Fruit fly (Drosophila melanogaster) whole organism, embryonic: Measurements from ENCODE around the gene InR.

Experiments
- CG10543 ChIP-seq: fragments of 200-800 bp; sonication (Bioruptor generic); optimal IDR thresholded peaks from 3 replicates; lab custom pipeline; 2017; ENCODE audit warnings: missing biosample characterization, mild to moderate bottlenecking, missing genetic modification characterization, moderate library complexity
- CG12659 ChIP-seq: fragments of 200-800 bp; sonication (Bioruptor generic); optimal IDR thresholded peaks from 3 replicates; lab custom pipeline; 2017; ENCODE audit warnings: mild to moderate bottlenecking, missing biosample characterization, missing genetic modification reagents, missing genetic modification characterization
- CG12769 ChIP-seq: fragments of 200-800 bp; sonication (Bioruptor generic); optimal IDR thresholded peaks from 2 replicates; lab custom pipeline; 2019; ENCODE audit warnings: missing biosample characterization, mild to moderate bottlenecking, missing genetic modification characterization, moderate library complexity
- CG12942 ChIP-seq: fragments of 200-800 bp; sonication (Bioruptor generic); optimal IDR thresholded peaks from 3 replicates; lab custom pipeline; 2016; ENCODE audit warnings: missing biosample characterization, missing genetic modification characterization
- CG14050 ChIP-seq: fragments of 200-800 bp; sonication (Bioruptor generic); IDR thresholded peaks from 3 replicates; pipeline ENCODE4 v1.3.6; 2022; ENCODE audit warnings: missing biosample characterization, missing genetic modification characterization
- CG14710 ChIP-seq: fragments of 200-800 bp; sonication (Bioruptor generic); optimal IDR thresholded peaks from 3 replicates; lab custom pipeline; 2019; ENCODE audit warnings: missing biosample characterization, mild to moderate bottlenecking, missing genetic modification characterization, moderate library complexity
- CG1529 ChIP-seq: fragments of 200-800 bp; sonication (Bioruptor generic); optimal IDR thresholded peaks from 3 replicates; lab custom pipeline; 2018; ENCODE audit warnings: missing biosample characterization, missing genetic modification characterization
- CG15601 ChIP-seq: fragments of 200-800 bp; sonication (Bioruptor generic); optimal IDR thresholded peaks from 3 replicates; lab custom pipeline; 2019; ENCODE audit warnings: missing biosample characterization, mild to moderate bottlenecking, missing genetic modification characterization, moderate library complexity
- CG1647 ChIP-seq: fragments of 200-800 bp; sonication (Bioruptor generic); optimal IDR thresholded peaks from 3 replicates; lab custom pipeline; 2016; ENCODE audit warnings: missing biosample characterization, missing genetic modification characterization
- CG17385 ChIP-seq: fragments of 200-800 bp; sonication (Bioruptor generic); optimal IDR thresholded peaks from 3 replicates; lab custom pipeline; 2018; ENCODE audit warnings: missing biosample characterization, mild to moderate bottlenecking, missing genetic modification characterization
- CG2202 ChIP-seq: fragments of 200-800 bp; sonication (Bioruptor generic); optimal IDR thresholded peaks from 2 replicates; lab custom pipeline; 2018; ENCODE audit warnings: missing biosample characterization, mild to moderate bottlenecking, missing genetic modification characterization
- CG3281 ChIP-seq: fragments of 200-800 bp; sonication (Bioruptor generic); optimal IDR thresholded peaks from 3 replicates; lab custom pipeline; 2017; ENCODE audit warnings: missing biosample characterization, mild to moderate bottlenecking, missing genetic modification characterization
- CG3407 ChIP-seq: fragments of 200-800 bp; sonication (Bioruptor generic); optimal IDR thresholded peaks from 2 replicates; lab custom pipeline; 2018; ENCODE audit warnings: missing biosample characterization, mild to moderate bottlenecking, missing genetic modification characterization
- CG34224 ChIP-seq: fragments of 200-800 bp; sonication (Bioruptor generic); IDR thresholded peaks from 3 replicates; pipeline ENCODE4 v1.3.6; 2022; ENCODE audit warnings: missing biosample characterization, missing genetic modification characterization; ENCODE audit not compliant: partially characterized antibody
- CG7556 ChIP-seq: fragments of 200-800 bp; sonication (Bioruptor generic); optimal IDR thresholded peaks from 2 replicates; lab custom pipeline; 2017; ENCODE audit warnings: missing biosample characterization, mild to moderate bottlenecking, missing genetic modification characterization
- CG7839 ChIP-seq: fragments of 200-800 bp; sonication (Bioruptor generic); optimal IDR thresholded peaks from 3 replicates; lab custom pipeline; 2018; ENCODE audit warnings: missing biosample characterization, mild to moderate bottlenecking, missing genetic modification characterization, moderate library complexity
- CG8924 ChIP-seq: fragments of 200-800 bp; optimal IDR thresholded peaks from 3 replicates; lab custom pipeline; 2019; ENCODE audit warnings: missing biosample characterization, mild to moderate bottlenecking, missing genetic modification characterization, moderate library complexity
- CG9437 ChIP-seq: fragments of 200-800 bp; sonication (Bioruptor generic); optimal IDR thresholded peaks from 2 replicates; lab custom pipeline; 2018; ENCODE audit warnings: missing biosample characterization, mild to moderate bottlenecking, missing genetic modification characterization
- D19A ChIP-seq: fragments of 200-800 bp; optimal IDR thresholded peaks from 3 replicates; lab custom pipeline; 2019; ENCODE audit warnings: missing biosample characterization, mild to moderate bottlenecking, missing genetic modification characterization, moderate library complexity
- Dek ChIP-seq: fragments of 200-800 bp; sonication (Bioruptor generic); optimal IDR thresholded peaks from 3 replicates; lab custom pipeline; 2019; ENCODE audit warnings: missing biosample characterization, mild to moderate bottlenecking, missing genetic modification characterization, moderate library complexity
- Ets65A ChIP-seq: fragments of 200-800 bp; sonication (Bioruptor generic); peaks from one replicate; lab custom pipeline; 2016; ENCODE audit warnings: missing biosample characterization, missing genetic modification characterization
- Ets97D ChIP-seq: fragments of 200-800 bp; sonication (Bioruptor generic); optimal IDR thresholded peaks from 3 replicates; lab custom pipeline; 2016; ENCODE audit warnings: missing biosample characterization, missing genetic modification characterization
- Hand ChIP-seq: fragments of 200-800 bp; sonication (Bioruptor generic); optimal IDR thresholded peaks from 2 replicates; lab custom pipeline; 2017; ENCODE audit warnings: mild to moderate bottlenecking, missing biosample characterization, missing genetic modification reagents, missing genetic modification characterization
- Hr3 ChIP-seq: fragments of 200-800 bp; sonication (Bioruptor generic); optimal IDR thresholded peaks from 3 replicates; lab custom pipeline; 2016; ENCODE audit warnings: missing biosample characterization, missing genetic modification characterization
- Hr78 ChIP-seq, 2 experiments: fragments of 200-800 bp in 1 of 2; fragments of >200 bp in 1 of 2; sonication (Bioruptor generic) in 1 of 2; optimal IDR thresholded peaks; 2 replicates each; lab custom pipeline; 2017 to 2019; ENCODE audit warnings: missing biosample characterization in 2 of 2, missing genetic modification characterization in 2 of 2, mild to moderate bottlenecking in 1 of 2, moderate library complexity in 1 of 2
- Med ChIP-seq: fragments of 200-800 bp; sonication (Bioruptor generic); peaks from one replicate; lab custom pipeline; 2016; ENCODE audit warnings: missing biosample characterization, missing genetic modification characterization, mild to moderate bottlenecking, inconsistent platforms, moderate library complexity
- NK7.1 ChIP-seq: fragments of 200-800 bp; sonication (Bioruptor generic); optimal IDR thresholded peaks from 3 replicates; lab custom pipeline; 2016; ENCODE audit warnings: missing biosample characterization, missing genetic modification characterization
- NfI ChIP-seq: fragments of 200-800 bp; sonication (Bioruptor generic); optimal IDR thresholded peaks from 3 replicates; lab custom pipeline; 2018; ENCODE audit warnings: missing biosample characterization, mild to moderate bottlenecking, missing genetic modification characterization, moderate library complexity
- Oli ChIP-seq: fragments of 200-800 bp; sonication (Bioruptor generic); optimal IDR thresholded peaks from 2 replicates; lab custom pipeline; 2018; ENCODE audit warnings: missing biosample characterization, mild to moderate bottlenecking, missing genetic modification characterization, moderate library complexity
- PHDP ChIP-seq: fragments of 200-800 bp; sonication (Bioruptor generic); optimal IDR thresholded peaks from 3 replicates; lab custom pipeline; 2018; ENCODE audit warnings: missing biosample characterization, mild to moderate bottlenecking, missing genetic modification characterization, moderate library complexity
- Six4 ChIP-seq: fragments of 200-800 bp; sonication (Bioruptor generic); optimal IDR thresholded peaks from 2 replicates; lab custom pipeline; 2016; ENCODE audit warnings: missing biosample characterization, missing genetic modification characterization
- Sox102F ChIP-seq: fragments of 200-800 bp; sonication (Bioruptor generic); optimal IDR thresholded peaks from 2 replicates; lab custom pipeline; 2018; ENCODE audit warnings: missing biosample characterization, mild to moderate bottlenecking, missing genetic modification characterization, moderate library complexity
- Ssrp ChIP-seq: fragments of 200-800 bp; sonication (Bioruptor generic); optimal IDR thresholded peaks from 2 replicates; lab custom pipeline; 2018; ENCODE audit warnings: missing biosample characterization, mild to moderate bottlenecking, missing genetic modification characterization, moderate library complexity
- az2 ChIP-seq: fragments of 200-800 bp; sonication (Bioruptor generic); optimal IDR thresholded peaks from 3 replicates; lab custom pipeline; 2016; ENCODE audit warnings: missing biosample characterization, missing genetic modification characterization
- dmrt11E ChIP-seq: fragments of 200-800 bp; sonication (Bioruptor generic); optimal IDR thresholded peaks from 3 replicates; lab custom pipeline; 2018; ENCODE audit warnings: missing biosample characterization, mild to moderate bottlenecking, missing genetic modification characterization, moderate library complexity
- gt ChIP-seq: fragments of 200-800 bp; sonication (Bioruptor generic); IDR thresholded peaks from 2 replicates; pipeline ENCODE4 v1.3.6; 2022; ENCODE audit warnings: missing biosample characterization, missing genetic modification characterization
- hkb ChIP-seq, 2 experiments: fragments of 200-800 bp in 1 of 2; fragments of >200 bp in 1 of 2; sonication (Bioruptor generic) in 1 of 2; IDR thresholded peaks in 1 of 2; optimal IDR thresholded peaks in 1 of 2; 2 replicates each; pipeline versions ENCODE4 v1.3.6 to Lab custom; 2017 to 2022; ENCODE audit warnings: missing biosample characterization in 1 of 2, missing genetic modification characterization in 1 of 2
- kni ChIP-seq: fragments of 200-800 bp; sonication (Bioruptor generic); optimal IDR thresholded peaks from 3 replicates; lab custom pipeline; 2017; ENCODE audit warnings: mild to moderate bottlenecking, missing biosample characterization, missing genetic modification reagents, missing genetic modification characterization
- lmd ChIP-seq: fragments of 200-800 bp; sonication (Bioruptor generic); IDR thresholded peaks from 2 replicates; pipeline ENCODE4 v1.3.6; 2022; ENCODE audit warnings: missing biosample characterization, missing genetic modification characterization
- lov ChIP-seq, 2 experiments: fragments of 200-800 bp in 1 of 2; fragments of >200 bp in 1 of 2; sonication (Bioruptor generic) in 1 of 2; IDR thresholded peaks in 1 of 2; optimal IDR thresholded peaks in 1 of 2; 2 replicates in 1 of 2; 3 replicates in 1 of 2; pipeline versions ENCODE4 v1.3.6 to Lab custom; 2017 to 2022; ENCODE audit warnings: missing biosample characterization in 1 of 2, missing genetic modification characterization in 1 of 2
- phol ChIP-seq: fragments of 200-800 bp; sonication (Bioruptor generic); optimal IDR thresholded peaks from 3 replicates; lab custom pipeline; 2018; ENCODE audit warnings: missing biosample characterization, mild to moderate bottlenecking, missing genetic modification characterization, moderate library complexity
- pros ChIP-seq: fragments of 200-800 bp; sonication (Bioruptor generic); optimal IDR thresholded peaks from 3 replicates; lab custom pipeline; 2019; ENCODE audit warnings: missing biosample characterization, mild to moderate bottlenecking, missing genetic modification characterization, moderate library complexity
- sc ChIP-seq, 3 experiments: fragments of >200 bp in 2 of 3; fragments of 200-800 bp in 1 of 3; sonication (Bioruptor generic) in 1 of 3; optimal IDR thresholded peaks; 2 replicates in 2 of 3; 3 replicates in 1 of 3; lab custom pipeline; 2017; ENCODE audit warnings: mild to moderate bottlenecking in 1 of 3, missing biosample characterization in 1 of 3, missing genetic modification characterization in 1 of 3, missing genetic modification reagents in 1 of 3
- schlank ChIP-seq: fragments of 200-800 bp; sonication (Bioruptor generic); optimal IDR thresholded peaks from 2 replicates; lab custom pipeline; 2018; ENCODE audit warnings: missing biosample characterization, mild to moderate bottlenecking, missing genetic modification characterization
- sisA ChIP-seq: fragments of 200-800 bp; sonication (Bioruptor generic); IDR thresholded peaks from 2 replicates; pipeline ENCODE4 v1.3.6; 2022; ENCODE audit warnings: missing biosample characterization, missing genetic modification characterization
- unpg ChIP-seq: fragments of 200-800 bp; sonication (Bioruptor generic); optimal IDR thresholded peaks from 3 replicates; lab custom pipeline; 2018; ENCODE audit warnings: missing biosample characterization, mild to moderate bottlenecking, missing genetic modification characterization, moderate library complexity
- zf30C ChIP-seq: fragments of 200-800 bp; sonication (Bioruptor generic); optimal IDR thresholded peaks from 3 replicates; lab custom pipeline; 2018; ENCODE audit warnings: missing biosample characterization, mild to moderate bottlenecking, missing genetic modification characterization

The InR gene

DNA sequence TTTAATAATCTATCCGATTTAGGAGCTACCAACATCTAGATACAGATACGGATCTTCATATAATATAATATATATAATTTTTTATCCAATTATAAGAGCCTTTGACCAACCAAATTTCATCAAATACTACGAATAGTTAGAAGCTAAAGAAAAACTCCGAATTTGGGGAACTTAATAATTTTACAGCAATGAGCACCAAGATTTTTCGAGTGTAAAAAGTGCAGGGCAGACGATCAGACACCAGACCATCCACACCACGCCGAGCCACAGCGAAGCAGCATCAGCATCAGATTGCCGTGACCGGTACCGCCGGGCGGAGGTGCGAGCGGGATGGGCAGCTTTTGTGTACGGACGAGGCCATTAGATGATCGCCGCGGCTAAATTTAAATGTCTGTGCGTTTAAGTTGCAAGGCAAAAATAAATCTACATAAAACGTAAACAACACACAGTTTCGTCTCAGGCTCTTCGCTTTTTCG lies 24.7 kb downstream of the InR start (continued):
- TF ChIP-seq hkb (optimal IDR thresholded peaks at IDR 0.05; lab: Kevin White, UChicago) (no peak), hkb (GFP tag; IDR thresholded peaks at IDR 0.05; lab: Robert Waterston, UW) (0 out of 2 replicates have a peak, but pooled peaks have one; percentile 21), pros (GFP tag; lab: Kevin White, UChicago) (no peak), CG9437 (GFP tag; lab: Kevin White, UChicago) (peak; percentile 11), Hr78 (GFP tag; optimal IDR thresholded peaks at IDR 0.05; lab: Kevin White, UChicago) (peak in 1 of 2 experiments; percentile 16), CG1529 (peak; percentile 27), CG12942 (peak; percentile 20), CG34224 (GFP tag; lab: Robert Waterston, UW) (no peak), unpg (GFP tag; lab: Kevin White, UChicago) (peak; percentile 45), Ets97D (GFP tag; lab: Kevin White, UChicago) (no peak), Hr3 (GFP tag; lab: Kevin White, UChicago) (peak; percentile 32), CG3407 (GFP tag; lab: Kevin White, UChicago) (peak; percentile 9), Sox102F (GFP tag; lab: Kevin White, UChicago) (peak; percentile 55), CG17385 (GFP tag; lab: Kevin White, UChicago) (peak; percentile 21), lov (optimal IDR thresholded peaks at IDR 0.05; lab: Kevin White, UChicago) (no peak), lov (GFP tag; IDR thresholded peaks at IDR 0.05; lab: Robert Waterston, UW) (0 out of 3 replicates have a peak, but pooled peaks have one; percentile 19), zf30C (GFP tag; lab: Kevin White, UChicago) (peak; percentile 59), sc (optimal IDR thresholded peaks at IDR 0.05; lab: Kevin White, UChicago) (no peak), sc (GFP tag; optimal IDR thresholded peaks at IDR 0.05; lab: Kevin White, UChicago) (peak; percentile 42), CG8924 (tag; lab: Kevin White, UChicago) (peak; percentile 11), CG12659 (peak; percentile 22), CG7556 (GFP tag; lab: Kevin White, UChicago) (peak; percentile 33), sisA (GFP tag; lab: Robert Waterston, UW) (peak; percentile 35; the same call in 1 of the 2 replicates), lmd (GFP tag; lab: Robert Waterston, UW) (no peak), phol (peak; percentile 60), Ets65A (GFP tag; lab: Kevin White, UChicago) (peak; percentile 43), CG3281 (GFP tag; lab: Kevin White, UChicago) (no peak), az2 (GFP tag; lab: Kevin White, UChicago) (peak; percentile 47), CG2202 (tag; lab: Kevin White, UChicago) (no peak), gt (GFP tag; lab: Robert Waterston, UW) (no peak), dmrt11E (tag; lab: Kevin White, UChicago) (peak; percentile 56), schlank (tag; lab: Kevin White, UChicago) (no peak), Dek (tag; lab: Kevin White, UChicago) (peak; percentile 15), CG14050 (no peak), Six4 (peak; percentile 20), CG15601 (tag; lab: Kevin White, UChicago) (peak; percentile 39), CG12769 (tag; lab: Kevin White, UChicago) (peak; percentile 72), D19A (tag; lab: Kevin White, UChicago) (peak; percentile 40), PHDP (peak; percentile 63), NK7.1 (GFP tag; lab: Kevin White, UChicago) (no peak), kni (GFP tag; lab: Kevin White, UChicago) (no peak), Med (GFP tag; lab: Kevin White, UChicago) (peak; percentile 49), Ssrp (tag; lab: Kevin White, UChicago) (peak; percentile 50), Oli (peak; percentile 60), CG1647 (GFP tag; lab: Kevin White, UChicago) (no peak), NfI (no peak), CG10543 (GFP tag; lab: Kevin White, UChicago) (peak; percentile 25), CG14710 (tag; lab: Kevin White, UChicago) (peak; percentile 40), CG7839 (tag; lab: Kevin White, UChicago) (peak; percentile 55), Hand (GFP tag; lab: Kevin White, UChicago) (no peak)
